Worm (Caenorhabditis elegans) whole organism, late embryonic: ENCODE data around the gene cpg-23.
A peak's percentile ranks its signal among the peaks of the same experiment; 100 is the strongest.

Source experiments
- K02D7.2 ChIP-seq: sonication (generic microtip); optimal IDR thresholded peaks from 2 replicates; lab custom pipeline; 2017; ENCODE audit warnings: mild to moderate bottlenecking, missing genetic modification characterization, missing compliant biosample characterization
- T23F11.4 ChIP-seq: fragments of 200-800 bp; sonication (Bioruptor generic); optimal IDR thresholded peaks from 2 replicates; lab custom pipeline; 2018; ENCODE audit warnings: mild to moderate bottlenecking, missing genetic modification characterization, missing compliant biosample characterization
- ahr-1 ChIP-seq: sonication (generic microtip); optimal IDR thresholded peaks from 2 replicates; lab custom pipeline; 2016; ENCODE audit warnings: missing genetic modification characterization, missing compliant biosample characterization
- ceh-19 ChIP-seq: fragments of 200-800 bp; sonication (Bioruptor generic); optimal IDR thresholded peaks from 2 replicates; lab custom pipeline; 2018; ENCODE audit warnings: mild to moderate bottlenecking, missing genetic modification characterization, missing compliant biosample characterization
- ceh-30 ChIP-seq: fragments of 150-350 bp; optimal IDR thresholded peaks from 2 replicates; lab custom pipeline; 2014; ENCODE audit warnings: missing biosample characterization, missing genetic modification characterization
- ceh-48 ChIP-seq: sonication (generic microtip); optimal IDR thresholded peaks from 2 replicates; lab custom pipeline; 2016; ENCODE audit warnings: missing genetic modification characterization, inconsistent platforms, missing compliant biosample characterization
- che-1 ChIP-seq: sonication (generic microtip); optimal IDR thresholded peaks from 2 replicates; lab custom pipeline; 2016; ENCODE audit warnings: mild to moderate bottlenecking, missing genetic modification characterization, missing compliant biosample characterization
- ets-4 ChIP-seq: sonication (generic microtip); optimal IDR thresholded peaks from 2 replicates; lab custom pipeline; 2016; ENCODE audit warnings: missing genetic modification characterization, missing compliant biosample characterization
- fkh-6 ChIP-seq: sonication (generic microtip); optimal IDR thresholded peaks from 2 replicates; lab custom pipeline; 2016; ENCODE audit warnings: missing genetic modification characterization, missing compliant biosample characterization
- gmeb-2 ChIP-seq: sonication (generic microtip); optimal IDR thresholded peaks from 2 replicates; lab custom pipeline; 2016; ENCODE audit warnings: missing genetic modification characterization, inconsistent platforms, missing compliant biosample characterization
- hlh-13 ChIP-seq: fragments of 200-800 bp; sonication (Bioruptor generic); optimal IDR thresholded peaks from 2 replicates; lab custom pipeline; 2018; ENCODE audit warnings: mild to moderate bottlenecking, missing genetic modification characterization, missing compliant biosample characterization
- hlh-15 ChIP-seq: sonication (generic microtip); optimal IDR thresholded peaks from 2 replicates; lab custom pipeline; 2016; ENCODE audit warnings: missing genetic modification characterization, missing compliant biosample characterization
- madf-2 ChIP-seq: sonication (generic microtip); optimal IDR thresholded peaks from 2 replicates; lab custom pipeline; 2017; ENCODE audit warnings: missing genetic modification characterization, missing compliant biosample characterization
- mec-3 ChIP-seq: sonication (generic microtip); optimal IDR thresholded peaks from 2 replicates; lab custom pipeline; 2016; ENCODE audit warnings: borderline replicate concordance, missing genetic modification characterization, missing compliant biosample characterization
- nfya-1 ChIP-seq: sonication (generic microtip); optimal IDR thresholded peaks from 2 replicates; lab custom pipeline; 2017; ENCODE audit warnings: missing genetic modification characterization, mild to moderate bottlenecking, missing compliant biosample characterization, antibody characterized with exemption, moderate library complexity
- nhr-11 ChIP-seq: fragments of 150-350 bp; optimal IDR thresholded peaks from 2 replicates; lab custom pipeline; 2014; ENCODE audit warnings: missing biosample characterization, missing genetic modification characterization
- npax-4 ChIP-seq: sonication (generic microtip); optimal IDR thresholded peaks from 2 replicates; lab custom pipeline; 2016; ENCODE audit warnings: missing genetic modification characterization, missing compliant biosample characterization
- odd-2 ChIP-seq: sonication (generic microtip); optimal IDR thresholded peaks from 2 replicates; lab custom pipeline; 2017; ENCODE audit warnings: antibody characterized with exemption, mild to moderate bottlenecking, missing genetic modification characterization, missing compliant biosample characterization
- pat-9 ChIP-seq: fragments of 200-800 bp; sonication (Bioruptor generic); optimal IDR thresholded peaks from 2 replicates; lab custom pipeline; 2018; ENCODE audit warnings: mild to moderate bottlenecking, missing genetic modification characterization, moderate library complexity, missing compliant biosample characterization
- ref-2 ChIP-seq: sonication (generic microtip); optimal IDR thresholded peaks from 2 replicates; lab custom pipeline; 2016; ENCODE audit warnings: missing genetic modification characterization, missing compliant biosample characterization
- sdc-2 ChIP-seq: sonication (generic microtip); optimal IDR thresholded peaks from 2 replicates; lab custom pipeline; 2016; ENCODE audit warnings: missing genotype, missing genetic modification characterization, missing compliant biosample characterization
- sox-2 ChIP-seq: fragments of 200-800 bp; sonication (Bioruptor generic); IDR thresholded peaks from 2 replicates; pipeline ENCODE4 v1.3.6; 2022; ENCODE audit warnings: missing genetic modification reagents, missing genetic modification characterization, missing compliant biosample characterization
- unc-42 ChIP-seq: sonication (generic microtip); optimal IDR thresholded peaks from 2 replicates; lab custom pipeline; 2016; ENCODE audit warnings: missing genotype, missing genetic modification characterization, missing compliant biosample characterization
- unc-55 ChIP-seq: sonication (generic microtip); optimal IDR thresholded peaks from 2 replicates; lab custom pipeline; 2017; ENCODE audit warnings: missing biosample characterization, missing genetic modification reagents, missing genetic modification characterization
- unc-86 ChIP-seq: sonication (generic microtip); optimal IDR thresholded peaks from 2 replicates; lab custom pipeline; 2016; ENCODE audit warnings: missing genetic modification characterization, missing compliant biosample characterization

Gene cpg-23

ce11 chrV:19177804-19178203, 37.2 kb downstream of the cpg-23 start:
- TF ChIP-seq hlh-15 (tag; lab: Kevin White, UChicago) (no peak), mec-3 (tag; lab: Kevin White, UChicago) (no peak), K02D7.2 (tag; lab: Kevin White, UChicago) (no peak), ceh-30 (tag; lab: Kevin White, UChicago) (no peak), nhr-11 (tag; lab: Kevin White, UChicago) (no peak), ahr-1 (tag; lab: Kevin White, UChicago) (no peak), sox-2 (GFP tag; lab: Robert Waterston, UW) (no peak), hlh-13 (no peak), npax-4 (tag; lab: Kevin White, UChicago) (no peak), ref-2 (no peak), sdc-2 (tag; lab: Kevin White, UChicago) (no peak), fkh-6 (tag; lab: Kevin White, UChicago) (no peak), pat-9 (tag; lab: Kevin White, UChicago) (no peak), ceh-48 (tag; lab: Kevin White, UChicago) (no peak)
- TF ChIP-seq, all 69 proteins: peak for 0

- TF ChIP-seq che-1 (no peak), unc-42 (tag; lab: Kevin White, UChicago) (peak; percentile 57)
These were observed 38.3 kb downstream of the cpg-23 start for ce11 chrV:19178896-19179295.

- TF ChIP-seq gmeb-2 (tag; lab: Kevin White, UChicago) (no peak), unc-55 (GFP tag; lab: Kevin White, UChicago) (peak; percentile 84), T23F11.4 (GFP tag; lab: Kevin White, UChicago) (no peak)
These were observed 41.1 kb downstream of the cpg-23 start for ce11 chrV:19181684-19182083.

ce11 chrV:19189963-19190597, 49.5 kb downstream of the cpg-23 start, which contains the start of the genes Y39B6A.3 and pph-5:
Gene Y39B6A.3, minus strand, starts transcription at chrV:19190013.
Gene pph-5, plus strand, starts transcription at chrV:19190547.
- TF ChIP-seq nfya-1 (peak; percentile 3), sdc-2 (tag; lab: Kevin White, UChicago) (no peak), K02D7.2 (tag; lab: Kevin White, UChicago) (no peak), ets-4 (no peak), gmeb-2 (tag; lab: Kevin White, UChicago) (no peak), unc-86 (no peak), ceh-19 (no peak), unc-42 (tag; lab: Kevin White, UChicago) (peak; percentile 36), odd-2 (no peak), madf-2 (no peak)
- TF ChIP-seq, all 69 proteins: peak for 2
